Worm (Caenorhabditis elegans): ENCODE data around the gene col-176.

col-176 gene

DNA sequence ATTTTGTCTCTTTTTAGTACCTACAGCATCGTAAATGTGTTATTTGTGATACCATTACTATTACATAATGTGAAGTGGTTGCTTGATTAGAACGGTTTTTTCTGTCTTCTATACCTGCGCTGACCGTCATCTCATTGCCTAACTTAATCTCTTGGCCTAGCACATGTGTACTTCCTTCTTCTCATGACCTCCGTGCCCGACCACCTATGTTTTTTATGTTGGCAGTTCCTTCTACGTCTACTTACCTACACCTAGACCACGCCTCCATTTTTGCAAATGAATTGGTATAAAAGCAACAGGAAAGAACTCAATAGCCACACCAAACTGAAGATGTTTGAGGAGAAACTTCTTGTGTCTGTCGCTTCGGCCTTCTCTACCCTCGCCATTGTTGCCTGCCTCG, at the start of gene col-176:
Gene col-176, plus strand, starts transcription at position 301 of the 400 bp plus-strand sequence.
- TF ChIP-seq him-1 (tag; optimal IDR thresholded peaks at IDR 0.05) = no peak
- TF ChIP-seq dao-5 (tag; optimal IDR thresholded peaks at IDR 0.05) = no peak
- TF ChIP-seq W03F9.2 (tag; optimal IDR thresholded peaks at IDR 0.05) = no peak

DNA sequence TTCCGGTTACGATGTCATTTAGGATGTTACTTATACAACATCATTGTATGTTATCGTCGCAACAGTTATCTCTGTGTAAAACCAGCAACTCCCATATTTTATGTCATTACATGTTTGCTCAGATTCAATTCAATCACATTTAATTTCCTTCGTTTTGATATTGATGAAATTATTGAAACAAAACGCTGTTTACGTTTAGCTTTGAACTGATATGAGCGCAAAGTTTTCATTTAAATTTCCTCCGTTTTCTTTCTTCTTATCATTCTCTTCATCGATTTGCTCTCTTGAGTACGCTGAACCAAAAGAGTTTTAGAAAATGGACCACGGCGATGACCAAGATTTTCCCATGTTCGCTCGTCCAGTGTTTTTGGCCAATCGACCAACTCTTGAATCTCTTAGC, 46.6 kb upstream of the col-176 start, which contains the start of gene sek-6:
Gene sek-6, plus strand, starts transcription at position 315 of the 400 bp plus-strand sequence.
- no peak for TF ChIP-seq dao-5 (tag; optimal IDR thresholded peaks at IDR 0.05)
- no peak for TF ChIP-seq W03F9.2 (tag; optimal IDR thresholded peaks at IDR 0.05)
- TF ChIP-seq him-1 (tag; optimal IDR thresholded peaks at IDR 0.05) = no peak

DNA sequence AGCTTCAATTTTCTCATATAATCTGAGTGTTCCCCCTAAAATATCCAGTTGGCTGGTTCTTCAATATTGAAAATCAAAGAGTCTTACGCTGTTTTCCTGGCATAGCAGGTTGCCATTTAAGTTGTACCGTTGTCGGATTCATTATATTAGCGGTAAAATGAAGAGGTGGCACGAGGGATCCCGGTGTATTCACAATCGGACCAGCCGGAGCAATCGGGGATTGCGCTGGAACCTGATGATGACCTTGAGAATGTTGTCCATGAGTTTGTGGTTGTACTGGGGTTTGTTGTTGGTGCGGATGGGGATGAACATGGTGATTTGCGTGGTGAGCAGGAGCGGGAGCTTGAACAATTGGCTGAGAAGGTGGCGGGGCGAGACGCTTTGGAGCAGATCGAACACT, 32.9 kb upstream of the col-176 start:
- TF ChIP-seq him-1 (tag; optimal IDR thresholded peaks at IDR 0.05) (no peak), W03F9.2 (tag; optimal IDR thresholded peaks at IDR 0.05) (no peak), dao-5 (tag; optimal IDR thresholded peaks at IDR 0.05) (no peak)

DNA sequence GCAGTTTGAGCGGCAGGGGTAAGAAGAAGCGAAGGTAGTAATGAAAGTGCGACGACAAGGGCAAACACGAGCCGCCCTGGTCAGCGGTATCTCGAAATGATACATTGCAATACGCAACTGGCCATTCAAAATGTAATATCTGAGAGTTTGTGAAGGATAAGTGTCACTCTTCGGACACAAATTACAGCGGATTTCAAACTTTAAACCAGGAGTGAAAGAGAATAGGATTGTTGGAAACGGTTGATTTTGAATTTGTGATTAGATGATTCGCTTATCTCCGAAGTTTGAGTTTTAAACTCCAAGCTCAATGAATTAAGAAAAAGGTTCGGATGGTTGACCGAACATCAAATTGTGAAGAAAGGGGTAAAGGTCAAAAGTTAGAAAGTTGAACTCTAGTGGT, 30.1 kb upstream of the col-176 start, which contains the start of gene ZC374.2:
Gene ZC374.2, minus strand, starts transcription at position 101 of the 400 bp plus-strand sequence.
- TF ChIP-seq dao-5 (tag; optimal IDR thresholded peaks at IDR 0.05) (no peak), W03F9.2 (tag; optimal IDR thresholded peaks at IDR 0.05) (no peak), him-1 (tag; optimal IDR thresholded peaks at IDR 0.05) (no peak)

ce11 chrX:10049160-10049559, 28.2 kb upstream of the col-176 start, which contains the start of gene gnrr-3:
Gene gnrr-3, plus strand, starts transcription at chrX:10049460.
- TF ChIP-seq him-1 (tag; optimal IDR thresholded peaks at IDR 0.05) = no peak
- no peak for TF ChIP-seq dao-5 (tag; optimal IDR thresholded peaks at IDR 0.05)
- no peak for TF ChIP-seq W03F9.2 (tag; optimal IDR thresholded peaks at IDR 0.05)

DNA sequence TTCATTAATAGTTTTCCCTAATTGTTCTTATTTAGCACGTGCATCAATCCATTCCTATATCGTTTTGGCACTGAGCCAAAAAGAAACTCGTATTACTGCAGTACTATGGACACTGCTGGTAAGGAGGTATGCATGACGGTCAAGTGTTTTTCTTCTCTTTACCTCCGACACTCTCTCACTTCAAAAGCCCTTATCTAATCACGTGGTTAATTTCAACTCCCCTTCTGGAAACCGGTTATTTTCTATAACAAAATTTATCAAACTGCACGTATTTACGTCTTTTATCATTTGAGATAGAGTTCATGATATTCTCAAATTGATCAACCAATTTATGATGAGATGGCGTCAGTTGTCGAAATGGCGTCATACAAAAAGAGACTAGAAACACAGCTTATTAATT, 25.8 kb upstream of the col-176 start:
- TF ChIP-seq him-1 (tag; optimal IDR thresholded peaks at IDR 0.05) (no peak), dao-5 (tag; optimal IDR thresholded peaks at IDR 0.05) (no peak), W03F9.2 (tag; optimal IDR thresholded peaks at IDR 0.05) (no peak)

DNA sequence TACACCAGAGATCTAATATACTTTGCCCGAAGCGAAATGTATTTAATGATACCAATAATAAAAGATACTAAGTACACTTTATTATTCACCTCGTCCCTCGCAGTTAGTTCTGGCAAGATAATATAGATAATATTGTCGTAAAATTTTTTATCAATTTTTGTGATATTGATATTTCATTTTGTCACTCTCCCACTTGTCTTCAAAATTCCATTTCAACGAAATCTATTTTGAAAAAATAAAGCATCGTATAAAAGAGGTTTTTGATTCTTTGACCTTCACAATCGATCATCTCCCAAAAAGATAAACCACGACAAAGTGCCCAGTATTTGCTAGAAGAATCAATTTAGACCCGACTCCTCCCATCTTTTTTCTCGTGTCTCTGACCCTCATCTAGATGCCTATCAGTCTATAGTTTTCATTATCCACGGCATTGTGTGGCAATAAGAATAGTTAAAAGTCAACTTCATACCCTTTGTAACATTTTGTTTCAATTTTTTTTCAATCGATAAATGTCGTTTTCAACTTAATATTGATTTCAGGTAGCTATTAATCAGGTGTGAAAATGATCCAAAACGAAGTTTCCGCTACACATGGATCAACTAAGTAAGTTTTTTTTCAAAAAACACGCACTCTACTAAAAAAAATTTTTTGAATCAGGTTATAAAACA, 23.5 kb upstream of the col-176 start, which contains the start of gene cbs-1:
Gene cbs-1, plus strand, starts transcription at position 534 of the 668 bp plus-strand sequence.
- no peak for TF ChIP-seq him-1 (tag; optimal IDR thresholded peaks at IDR 0.05)
- TF ChIP-seq dao-5 (tag; optimal IDR thresholded peaks at IDR 0.05) = no peak
- no peak for TF ChIP-seq W03F9.2 (tag; optimal IDR thresholded peaks at IDR 0.05)

- TF ChIP-seq him-1 (tag; optimal IDR thresholded peaks at IDR 0.05) = no peak
- TF ChIP-seq W03F9.2 (tag; optimal IDR thresholded peaks at IDR 0.05) = no peak
- TF ChIP-seq dao-5 (tag; optimal IDR thresholded peaks at IDR 0.05) = no peak
Measured at ce11 chrX:10054410-10054800, 23.0 kb upstream of the col-176 start.

- no peak for TF ChIP-seq W03F9.2 (tag; optimal IDR thresholded peaks at IDR 0.05)
- TF ChIP-seq dao-5 (tag; optimal IDR thresholded peaks at IDR 0.05) = no peak
- no peak for TF ChIP-seq him-1 (tag; optimal IDR thresholded peaks at IDR 0.05)
Measured at ce11 chrX:10058332-10058731, 19.1 kb upstream of the col-176 start, which contains the start of gene ZC373.2. Gene ZC373.2, minus strand, starts transcription at chrX:10058432.

- TF ChIP-seq dao-5 (tag; optimal IDR thresholded peaks at IDR 0.05) (no peak), W03F9.2 (tag; optimal IDR thresholded peaks at IDR 0.05) (no peak), him-1 (tag; optimal IDR thresholded peaks at IDR 0.05) (no peak)
Measured at ce11 chrX:10060475-10061011, 16.9 kb upstream of the col-176 start, which contains the start of gene ZC373.3. Gene ZC373.3, plus strand, starts transcription at chrX:10060525.

DNA sequence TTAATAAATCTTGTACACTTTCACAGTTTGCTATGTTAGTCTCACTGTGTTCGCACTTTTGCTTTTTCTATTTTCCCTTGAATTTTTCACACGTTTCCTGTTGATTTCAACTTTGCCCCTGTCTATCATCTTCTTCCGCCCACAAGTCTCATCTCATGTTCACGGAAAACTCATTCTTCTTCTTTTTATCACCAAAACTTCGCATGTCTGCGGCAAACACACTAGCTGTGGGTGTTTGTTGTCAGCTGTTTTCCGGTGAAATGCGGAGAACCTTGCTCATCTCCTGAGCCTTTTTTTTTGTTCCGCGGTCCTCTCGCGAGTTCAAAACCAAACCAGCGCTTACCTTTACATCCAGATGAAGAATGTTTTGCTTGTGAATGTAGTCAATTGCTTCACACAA, 8.9 kb upstream of the col-176 start:
- no peak for TF ChIP-seq dao-5 (tag; optimal IDR thresholded peaks at IDR 0.05)
- TF ChIP-seq W03F9.2 (tag; optimal IDR thresholded peaks at IDR 0.05) = no peak
- no peak for TF ChIP-seq him-1 (tag; optimal IDR thresholded peaks at IDR 0.05)

DNA sequence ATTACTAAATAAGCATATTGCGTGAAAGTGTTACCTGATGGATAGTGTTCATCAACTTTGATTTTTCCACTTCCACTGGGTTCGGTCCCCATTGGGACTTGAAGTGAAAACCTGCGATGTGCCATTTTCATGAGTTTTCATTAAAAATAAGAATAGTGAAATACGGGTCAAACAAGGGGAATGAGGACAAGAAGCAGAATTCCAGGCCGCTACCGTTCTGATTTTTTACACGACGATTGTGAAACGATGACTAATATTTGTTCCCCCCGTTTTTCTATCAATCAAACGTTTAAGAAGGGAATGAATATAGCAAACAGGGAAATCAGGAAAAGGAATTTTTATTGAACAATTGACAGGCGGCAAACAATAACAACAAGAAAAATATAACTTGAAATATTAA, 7.7 kb upstream of the col-176 start, which contains the start of gene mlck-1:
Gene mlck-1, minus strand, starts transcription at position 101 of the 400 bp plus-strand sequence.
- TF ChIP-seq dao-5 (tag; optimal IDR thresholded peaks at IDR 0.05) = no peak
- no peak for TF ChIP-seq W03F9.2 (tag; optimal IDR thresholded peaks at IDR 0.05)
- no peak for TF ChIP-seq him-1 (tag; optimal IDR thresholded peaks at IDR 0.05)

DNA sequence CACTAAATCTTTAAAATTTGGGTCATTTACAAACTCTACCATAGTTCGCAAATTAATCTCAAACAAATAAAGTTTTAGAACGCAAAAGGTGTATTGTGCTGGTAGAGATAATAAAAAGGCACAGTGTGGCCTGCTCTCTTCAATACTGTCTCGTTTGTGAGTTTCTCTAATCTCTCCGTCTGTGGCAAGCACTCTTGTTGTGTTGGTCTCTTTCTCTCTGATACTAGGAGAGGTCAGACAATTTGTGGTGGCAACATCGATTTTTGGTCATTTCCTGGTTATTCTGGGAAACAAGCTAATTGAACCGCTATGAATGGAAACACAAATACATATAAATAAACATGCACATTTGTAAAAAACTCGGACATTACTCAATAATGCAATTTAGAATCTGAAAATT, 3.2 kb upstream of the col-176 start, which contains the start of gene ZC373.5:
Gene ZC373.5, minus strand, starts transcription at position 159 of the 400 bp plus-strand sequence.
- TF ChIP-seq him-1 (tag; optimal IDR thresholded peaks at IDR 0.05) = no peak
- no peak for TF ChIP-seq dao-5 (tag; optimal IDR thresholded peaks at IDR 0.05)
- no peak for TF ChIP-seq W03F9.2 (tag; optimal IDR thresholded peaks at IDR 0.05)

- no peak for TF ChIP-seq dao-5 (tag; optimal IDR thresholded peaks at IDR 0.05)
- no peak for TF ChIP-seq W03F9.2 (tag; optimal IDR thresholded peaks at IDR 0.05)
- TF ChIP-seq him-1 (tag; optimal IDR thresholded peaks at IDR 0.05) = no peak
Measured at ce11 chrX:10074988-10075387, 2.4 kb upstream of the col-176 start, which contains the start of gene dao-4. Gene dao-4, plus strand, starts transcription at chrX:10075288.
